Worm (Caenorhabditis elegans) whole organism, midembryonic: ENCODE data around the gene cst-1.

Source experiments
- T22C8.4 ChIP-seq: fragments of 200-800 bp; sonication (Bioruptor generic); IDR thresholded peaks from 2 replicates; pipeline ENCODE4 v1.3.6; 2022; ENCODE audit warnings: missing genetic modification characterization, missing compliant biosample characterization
- cog-1 ChIP-seq: sonication (generic microtip); optimal IDR thresholded peaks from 2 replicates; lab custom pipeline; 2016; ENCODE audit warnings: missing genetic modification characterization, missing compliant biosample characterization
- flt-1 ChIP-seq: fragments of 200-800 bp; sonication (Bioruptor generic); IDR thresholded peaks from 2 replicates; pipeline ENCODE4 v1.3.6; 2022; ENCODE audit warnings: missing genetic modification characterization, missing compliant biosample characterization
- klf-2 ChIP-seq: fragments of 200-800 bp; sonication (Bioruptor generic); conservative IDR thresholded peaks from 2 replicates; pipeline ENCODE4 v1.3.6; 2022; ENCODE audit warnings: missing genetic modification reagents, missing genetic modification characterization, missing compliant biosample characterization
- med-1 ChIP-seq: sonication (generic microtip); optimal IDR thresholded peaks from 2 replicates; lab custom pipeline; 2017; ENCODE audit warnings: missing genetic modification characterization, mild to moderate bottlenecking, missing compliant biosample characterization, antibody characterized with exemption, missing genetic modification reagents; ENCODE audit not compliant: insufficient read depth
- ref-1 ChIP-seq: fragments of 200-800 bp; sonication (Bioruptor generic); conservative IDR thresholded peaks from 2 replicates; pipeline ENCODE4 v1.3.6; 2022; ENCODE audit warnings: missing genetic modification reagents, missing genetic modification characterization, missing compliant biosample characterization
- tab-1 ChIP-seq: fragments of 200-800 bp; sonication (Bioruptor generic); IDR thresholded peaks from 2 replicates; pipeline ENCODE4 v1.3.6; 2022; ENCODE audit warnings: missing genetic modification characterization, missing compliant biosample characterization
- ztf-23 ChIP-seq: fragments of 200-800 bp; sonication (Bioruptor generic); IDR thresholded peaks from 2 replicates; pipeline ENCODE4 v1.3.6; 2022; ENCODE audit warnings: missing genetic modification reagents, missing genetic modification characterization, missing compliant biosample characterization
- ztf-29 ChIP-seq: fragments of 200-800 bp; sonication (Bioruptor generic); IDR thresholded peaks from 2 replicates; pipeline ENCODE4 v1.3.6; 2022; ENCODE audit warnings: missing genetic modification reagents, missing genetic modification characterization, missing compliant biosample characterization

Gene cst-1

ce11 chrX:4359030-4359429 lies 19.6 kb downstream of the cst-1 start:
- TF ChIP-seq T22C8.4 (GFP tag; lab: Robert Waterston, UW) (no peak), flt-1 (no peak), ztf-29 (GFP tag; lab: Robert Waterston, UW) (no peak), ref-1 (GFP tag; lab: Robert Waterston, UW) (no peak), cog-1 (tag; lab: Kevin White, UChicago) (no peak), klf-2 (GFP tag; lab: Robert Waterston, UW) (no peak), med-1 (GFP tag; lab: Kevin White, UChicago) (no peak), ztf-23 (GFP tag; lab: Robert Waterston, UW) (no peak), tab-1 (GFP tag; lab: Robert Waterston, UW) (no peak)

ce11 chrX:4362522-4362921 lies 23.1 kb downstream of the cst-1 start, which contains the start of gene F14H12.7:
F14H12.7 (minus strand) TSS chrX:4362622.
- TF ChIP-seq med-1 (GFP tag; lab: Kevin White, UChicago) (no peak), cog-1 (tag; lab: Kevin White, UChicago) (no peak), flt-1 (no peak), tab-1 (GFP tag; lab: Robert Waterston, UW) (no peak), klf-2 (GFP tag; lab: Robert Waterston, UW) (no peak), ztf-23 (GFP tag; lab: Robert Waterston, UW) (no peak), ztf-29 (GFP tag; lab: Robert Waterston, UW) (no peak), ref-1 (GFP tag; lab: Robert Waterston, UW) (no peak), T22C8.4 (GFP tag; lab: Robert Waterston, UW) (no peak)

ce11 chrX:4363200-4363599 lies 23.8 kb downstream of the cst-1 start, which contains the start of gene F14H12.17:
F14H12.17 (minus strand) TSS chrX:4363300.
- no peak for TF ChIP-seq med-1 (GFP tag; lab: Kevin White, UChicago)
- no peak for TF ChIP-seq ref-1 (GFP tag; lab: Robert Waterston, UW)
- no peak for TF ChIP-seq klf-2 (GFP tag; lab: Robert Waterston, UW)
- no peak for TF ChIP-seq flt-1
- TF ChIP-seq cog-1 (tag; lab: Kevin White, UChicago) = no peak
- no peak for TF ChIP-seq tab-1 (GFP tag; lab: Robert Waterston, UW)
- no peak for TF ChIP-seq T22C8.4 (GFP tag; lab: Robert Waterston, UW)
- no peak for TF ChIP-seq ztf-23 (GFP tag; lab: Robert Waterston, UW)
- no peak for TF ChIP-seq ztf-29 (GFP tag; lab: Robert Waterston, UW)

DNA sequence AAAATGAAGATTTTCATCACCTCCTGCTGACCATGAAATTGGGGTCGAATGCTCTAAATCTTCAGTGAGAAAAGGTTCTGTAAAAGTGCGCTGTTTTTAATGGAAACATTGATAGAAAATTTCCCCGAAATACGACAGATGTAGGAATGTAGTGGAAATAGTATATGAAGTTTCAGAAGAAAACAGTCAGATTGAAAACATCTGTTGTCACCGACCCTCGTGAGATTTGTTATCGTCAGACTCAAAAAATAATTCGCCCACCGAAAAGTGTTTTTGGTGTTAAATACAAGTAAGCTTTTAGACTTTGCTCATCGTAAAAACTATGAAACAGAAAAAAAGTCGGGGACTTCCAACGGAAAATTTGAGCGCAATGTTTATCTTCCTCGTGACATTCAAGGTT lies 25.4 kb downstream of the cst-1 start, which contains the start of gene F14H12.8:
Gene F14H12.8, minus strand, starts transcription at position 101 of the 400 bp plus-strand sequence.
- no peak for TF ChIP-seq T22C8.4 (GFP tag; lab: Robert Waterston, UW)
- no peak for TF ChIP-seq ref-1 (GFP tag; lab: Robert Waterston, UW)
- no peak for TF ChIP-seq ztf-29 (GFP tag; lab: Robert Waterston, UW)
- no peak for TF ChIP-seq cog-1 (tag; lab: Kevin White, UChicago)
- TF ChIP-seq klf-2 (GFP tag; lab: Robert Waterston, UW) = no peak
- TF ChIP-seq flt-1 = no peak
- TF ChIP-seq tab-1 (GFP tag; lab: Robert Waterston, UW) = no peak
- TF ChIP-seq ztf-23 (GFP tag; lab: Robert Waterston, UW) = no peak
- TF ChIP-seq med-1 (GFP tag; lab: Kevin White, UChicago) = no peak

ce11 chrX:4366231-4366630 lies 26.8 kb downstream of the cst-1 start, which contains the start of gene R160.3:
R160.3 (minus strand) TSS chrX:4366331.
- TF ChIP-seq flt-1 = no peak
- TF ChIP-seq med-1 (GFP tag; lab: Kevin White, UChicago) = no peak
- TF ChIP-seq ref-1 (GFP tag; lab: Robert Waterston, UW) = no peak
- no peak for TF ChIP-seq T22C8.4 (GFP tag; lab: Robert Waterston, UW)
- no peak for TF ChIP-seq ztf-29 (GFP tag; lab: Robert Waterston, UW)
- TF ChIP-seq cog-1 (tag; lab: Kevin White, UChicago) = no peak
- TF ChIP-seq tab-1 (GFP tag; lab: Robert Waterston, UW) = no peak
- TF ChIP-seq klf-2 (GFP tag; lab: Robert Waterston, UW) = no peak
- TF ChIP-seq ztf-23 (GFP tag; lab: Robert Waterston, UW) = no peak

DNA sequence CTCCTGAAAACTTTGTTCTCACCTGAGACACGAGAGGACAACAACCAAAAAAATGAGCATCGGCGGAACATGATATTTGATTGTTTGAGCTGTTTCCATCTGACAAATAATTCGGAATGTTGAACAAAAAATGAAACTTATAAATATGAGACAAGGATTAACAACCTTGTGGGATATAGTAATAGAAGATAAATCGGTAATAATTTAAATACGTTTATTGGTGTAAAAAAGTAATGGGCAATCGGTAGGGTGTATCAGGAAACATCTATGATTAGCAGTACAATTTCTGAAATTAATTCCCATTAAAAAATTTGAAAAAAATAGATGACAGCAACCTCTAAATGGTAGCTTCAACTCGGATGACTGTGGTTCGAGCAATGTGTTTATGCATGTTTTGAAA lies 28.0 kb downstream of the cst-1 start, which contains the start of gene R160.10:
Gene R160.10, minus strand, starts transcription at position 101 of the 400 bp plus-strand sequence.
- TF ChIP-seq ref-1 (GFP tag; lab: Robert Waterston, UW) (no peak), tab-1 (GFP tag; lab: Robert Waterston, UW) (no peak), flt-1 (no peak), cog-1 (tag; lab: Kevin White, UChicago) (no peak), ztf-23 (GFP tag; lab: Robert Waterston, UW) (no peak), med-1 (GFP tag; lab: Kevin White, UChicago) (no peak), T22C8.4 (GFP tag; lab: Robert Waterston, UW) (no peak), klf-2 (GFP tag; lab: Robert Waterston, UW) (no peak), ztf-29 (GFP tag; lab: Robert Waterston, UW) (no peak)

DNA sequence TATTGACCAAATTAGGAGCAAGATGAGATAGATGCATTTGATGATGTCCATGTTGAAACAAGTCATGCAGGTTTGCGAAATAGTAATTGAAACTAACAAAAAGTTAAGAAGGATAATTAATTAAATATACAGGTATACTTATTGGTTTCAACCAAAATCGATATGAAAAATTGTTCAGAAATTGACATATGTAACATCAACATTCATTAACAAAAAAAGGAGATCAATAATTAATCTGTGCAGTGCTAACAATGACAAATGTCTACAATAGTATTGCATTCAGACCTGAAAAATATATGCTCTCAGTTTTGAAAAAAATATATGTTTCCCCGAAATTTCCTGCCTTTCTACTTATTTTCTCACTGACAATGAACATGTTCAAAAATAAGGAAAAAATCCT lies 29.4 kb downstream of the cst-1 start, which contains the start of gene R160.4:
Gene R160.4, minus strand, starts transcription at position 101 of the 400 bp plus-strand sequence.
- TF ChIP-seq ref-1 (GFP tag; lab: Robert Waterston, UW) = no peak
- no peak for TF ChIP-seq med-1 (GFP tag; lab: Kevin White, UChicago)
- no peak for TF ChIP-seq ztf-23 (GFP tag; lab: Robert Waterston, UW)
- TF ChIP-seq tab-1 (GFP tag; lab: Robert Waterston, UW) = no peak

- no peak for TF ChIP-seq tab-1 (GFP tag; lab: Robert Waterston, UW)
- no peak for TF ChIP-seq ref-1 (GFP tag; lab: Robert Waterston, UW)
- no peak for TF ChIP-seq T22C8.4 (GFP tag; lab: Robert Waterston, UW)
- no peak for TF ChIP-seq ztf-29 (GFP tag; lab: Robert Waterston, UW)
- TF ChIP-seq flt-1 = no peak
- no peak for TF ChIP-seq cog-1 (tag; lab: Kevin White, UChicago)
- TF ChIP-seq klf-2 (GFP tag; lab: Robert Waterston, UW) = no peak
- no peak for TF ChIP-seq med-1 (GFP tag; lab: Kevin White, UChicago)
- TF ChIP-seq ztf-23 (GFP tag; lab: Robert Waterston, UW) = no peak
These were observed 31.3 kb downstream of the cst-1 start, which contains the start of gene R160.5 for ce11 chrX:4370756-4371155. R160.5 (minus strand) TSS chrX:4370856.

DNA sequence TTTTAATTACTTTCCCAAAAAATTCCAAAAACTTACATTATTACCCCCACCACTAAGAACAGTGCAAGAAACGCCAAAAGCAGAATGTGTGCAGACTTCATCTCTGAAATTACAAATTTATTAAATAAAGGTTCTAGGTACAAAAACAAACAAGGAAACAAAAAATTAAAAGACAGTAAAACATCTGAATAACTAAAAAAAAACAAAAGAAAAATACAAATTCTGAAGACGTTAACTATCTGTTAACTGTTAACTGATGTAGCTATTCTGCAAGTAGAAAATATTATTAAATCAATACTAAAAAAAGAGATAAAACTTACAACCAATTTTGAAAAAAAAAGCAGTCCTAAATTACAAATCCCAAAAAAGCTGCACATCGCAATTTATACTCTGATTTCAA lies 32.0 kb downstream of the cst-1 start, which contains the start of gene R160.13:
Gene R160.13, minus strand, starts transcription at position 101 of the 400 bp plus-strand sequence.
- TF ChIP-seq T22C8.4 (GFP tag; lab: Robert Waterston, UW) = no peak
